Fruit fly (Drosophila melanogaster) whole organism, prepupa: Measurements from ENCODE around the gene CG33642.

Source experiments
- CG10631 ChIP-seq: fragments of 200-800 bp; sonication (Bioruptor generic); optimal IDR thresholded peaks from 2 replicates; lab custom pipeline; 2016; ENCODE audit warnings: missing biosample characterization, missing genetic modification characterization
- CG10669 ChIP-seq: fragments of 200-800 bp; sonication (Bioruptor generic); optimal IDR thresholded peaks from 3 replicates; lab custom pipeline; 2018; ENCODE audit warnings: missing biosample characterization, mild to moderate bottlenecking, missing genetic modification characterization, moderate library complexity
- CG3032 ChIP-seq: fragments of 200-800 bp; optimal IDR thresholded peaks from 2 replicates; lab custom pipeline; 2019; ENCODE audit warnings: missing biosample characterization, mild to moderate bottlenecking, missing genetic modification characterization, moderate library complexity
- CG31627 ChIP-seq: fragments of 200-800 bp; sonication (Bioruptor generic); optimal IDR thresholded peaks from 3 replicates; lab custom pipeline; 2016; ENCODE audit warnings: missing biosample characterization, missing genetic modification characterization
- CG4318 ChIP-seq: fragments of 200-800 bp; sonication (Bioruptor generic); optimal IDR thresholded peaks from 3 replicates; lab custom pipeline; 2017; ENCODE audit warnings: missing biosample characterization, mild to moderate bottlenecking, missing genetic modification characterization
- CG6808 ChIP-seq: fragments of 200-800 bp; sonication (Bioruptor generic); optimal IDR thresholded peaks from 3 replicates; lab custom pipeline; 2017; ENCODE audit warnings: missing biosample characterization, missing genetic modification characterization, mild to moderate bottlenecking, moderate library complexity, missing genetic modification reagents
- CG6854 ChIP-seq: fragments of 200-800 bp; sonication (Bioruptor generic); optimal IDR thresholded peaks from 2 replicates; lab custom pipeline; 2017; ENCODE audit warnings: missing biosample characterization, mild to moderate bottlenecking, missing genetic modification characterization
- Hr4 ChIP-seq: fragments of 200-800 bp; sonication (Bioruptor generic); optimal IDR thresholded peaks from 3 replicates; lab custom pipeline; 2016; ENCODE audit warnings: missing biosample characterization, missing genetic modification characterization
- Lpt ChIP-seq: fragments of 200-800 bp; sonication (Bioruptor generic); optimal IDR thresholded peaks from 3 replicates; lab custom pipeline; 2016; ENCODE audit warnings: missing biosample characterization, missing genetic modification characterization
- OdsH ChIP-seq: fragments of 200-800 bp; sonication (Bioruptor generic); optimal IDR thresholded peaks from 3 replicates; lab custom pipeline; 2016; ENCODE audit warnings: missing biosample characterization, missing genetic modification characterization
- dac ChIP-seq: fragments of 200-800 bp; sonication (Bioruptor generic); optimal IDR thresholded peaks from 2 replicates; lab custom pipeline; 2017; ENCODE audit warnings: missing biosample characterization, mild to moderate bottlenecking, missing genetic modification characterization
- lz ChIP-seq: fragments of 200-800 bp; sonication (Bioruptor generic); optimal IDR thresholded peaks from 3 replicates; lab custom pipeline; 2016; ENCODE audit warnings: missing biosample characterization, missing genetic modification characterization
- net ChIP-seq: fragments of 200-800 bp; sonication (Bioruptor generic); optimal IDR thresholded peaks from 3 replicates; lab custom pipeline; 2016; ENCODE audit warnings: missing biosample characterization, missing genetic modification characterization
- pdm3 ChIP-seq: fragments of 200-800 bp; sonication (Bioruptor generic); optimal IDR thresholded peaks from 3 replicates; lab custom pipeline; 2016; ENCODE audit warnings: missing biosample characterization, missing genetic modification characterization
- ss ChIP-seq, 2 experiments: fragments of 200-800 bp; sonication (Bioruptor generic); optimal IDR thresholded peaks; 2 replicates in 1 of 2; 3 replicates in 1 of 2; lab custom pipeline; 2017 to 2018; ENCODE audit warnings: mild to moderate bottlenecking in 2 of 2, missing biosample characterization in 2 of 2, missing genetic modification characterization in 2 of 2, moderate library complexity in 1 of 2
- topi ChIP-seq: fragments of 200-800 bp; sonication (Bioruptor generic); optimal IDR thresholded peaks from 3 replicates; lab custom pipeline; 2016; ENCODE audit warnings: missing biosample characterization, missing genetic modification characterization

The CG33642 gene

dm6 chr2L:13571791-13572451, 42.1 kb downstream of the CG33642 start (continued):
- no peak for TF ChIP-seq pdm3 (GFP tag; lab: Kevin White, UChicago)
- TF ChIP-seq OdsH (GFP tag; lab: Kevin White, UChicago), result peak; percentile 53
- peak; percentile 48 for TF ChIP-seq topi (GFP tag; lab: Kevin White, UChicago)
- TF ChIP-seq CG4318 (GFP tag; lab: Kevin White, UChicago), result peak; percentile 49
- peak; percentile 19 for TF ChIP-seq Lpt
- TF ChIP-seq ss (GFP tag; optimal IDR thresholded peaks at IDR 0.05; lab: Kevin White, UChicago), result peak; percentile 49 to 53
- no peak for TF ChIP-seq dac (GFP tag; lab: Kevin White, UChicago)
- TF ChIP-seq lz (GFP tag; lab: Kevin White, UChicago), result no peak
- TF ChIP-seq Hr4 (GFP tag; lab: Kevin White, UChicago), result peak; percentile 41
- TF ChIP-seq CG6808 (GFP tag; lab: Kevin White, UChicago), result peak; percentile 37
- peak; percentile 43 for TF ChIP-seq CG10669 (GFP tag; lab: Kevin White, UChicago)
- TF ChIP-seq CG3032 (tag; lab: Kevin White, UChicago), result peak; percentile 70
- TF ChIP-seq net (GFP tag; lab: Kevin White, UChicago), result peak; percentile 37
- TF ChIP-seq CG10631 (GFP tag; lab: Kevin White, UChicago), result peak; percentile 71
- no peak for TF ChIP-seq CG6854 (GFP tag; lab: Kevin White, UChicago)
- peak; percentile 3 for TF ChIP-seq CG31627 (GFP tag; lab: Kevin White, UChicago)
